Worm (Caenorhabditis elegans) whole organism, L3 larva: ENCODE data around the gene T14G8.2.

Experiments
- R02D3.7 ChIP-seq: fragments of 150-350 bp; optimal IDR thresholded peaks from 2 replicates; lab custom pipeline; 2014; ENCODE audit warnings: missing biosample characterization, missing genetic modification characterization
- ZK546.5 ChIP-seq: sonication (generic microtip); optimal IDR thresholded peaks from 2 replicates; lab custom pipeline; 2017; ENCODE audit warnings: missing biosample characterization, missing genetic modification characterization
- aly-2 ChIP-seq: fragments of 150-350 bp; optimal IDR thresholded peaks from 2 replicates; lab custom pipeline; 2014; ENCODE audit warnings: missing biosample characterization, missing genetic modification characterization
- ama-1 ChIP-seq: fragments of 150-350 bp; optimal IDR thresholded peaks from 2 replicates; lab custom pipeline; 2018
- ceh-28 ChIP-seq: fragments of 150-350 bp; optimal IDR thresholded peaks from 2 replicates; lab custom pipeline; 2014; ENCODE audit warnings: missing biosample characterization, missing genetic modification reagents, missing genetic modification characterization
- ceh-9 ChIP-seq: sonication (generic microtip); optimal IDR thresholded peaks from 2 replicates; lab custom pipeline; 2018; ENCODE audit warnings: missing biosample characterization, missing genetic modification characterization
- daf-12 ChIP-seq: fragments of 150-350 bp; optimal IDR thresholded peaks from 2 replicates; lab custom pipeline; 2014; ENCODE audit warnings: missing biosample characterization, missing genetic modification reagents, missing genetic modification characterization
- egl-27 ChIP-seq: sonication (generic microtip); optimal IDR thresholded peaks from 4 replicates; lab custom pipeline; 2017; ENCODE audit warnings: missing biosample characterization, missing genetic modification reagents, missing genetic modification characterization
- egl-5 ChIP-seq: fragments of 150-350 bp; optimal IDR thresholded peaks from 2 replicates; lab custom pipeline; 2017; ENCODE audit warnings: missing biosample characterization, missing genetic modification reagents, missing genetic modification characterization, inconsistent platforms
- elt-1 ChIP-seq: fragments of 150-350 bp; optimal IDR thresholded peaks from 2 replicates; lab custom pipeline; 2014; ENCODE audit warnings: missing biosample characterization, missing genetic modification characterization
- elt-3 ChIP-seq, 3 experiments: fragments of 150-350 bp in 1 of 3; sonication (generic microtip) in 2 of 3; optimal IDR thresholded peaks; 2 replicates in 2 of 3; 4 replicates in 1 of 3; lab custom pipeline; 2014 to 2017; ENCODE audit warnings: missing biosample characterization in 3 of 3, missing genetic modification characterization in 3 of 3
- eor-1 ChIP-seq, 2 experiments: fragments of 150-350 bp; optimal IDR thresholded peaks; 2 replicates each; lab custom pipeline; 2014 to 2018; ENCODE audit warnings: missing biosample characterization in 2 of 2, missing genetic modification characterization in 2 of 2
- fkh-10 ChIP-seq: sonication (generic microtip); optimal IDR thresholded peaks from 2 replicates; lab custom pipeline; 2017; ENCODE audit warnings: missing biosample characterization, missing genetic modification reagents, missing genetic modification characterization
- fkh-2 ChIP-seq: fragments of 150-350 bp; optimal IDR thresholded peaks from 2 replicates; lab custom pipeline; 2014; ENCODE audit warnings: missing biosample characterization, missing genetic modification reagents, missing genetic modification characterization
- hmg-11 ChIP-seq: sonication (generic microtip); optimal IDR thresholded peaks from 2 replicates; lab custom pipeline; 2016; ENCODE audit warnings: missing genetic modification characterization, missing compliant biosample characterization
- lin-15B ChIP-seq: fragments of 150-350 bp; optimal IDR thresholded peaks from 2 replicates; lab custom pipeline; 2014; ENCODE audit warnings: missing biosample characterization, missing genetic modification characterization
- lsy-12 ChIP-seq: sonication (generic microtip); optimal IDR thresholded peaks from 2 replicates; lab custom pipeline; 2016; ENCODE audit warnings: mild to moderate bottlenecking, missing genetic modification characterization, missing compliant biosample characterization
- mdl-1 ChIP-seq: fragments of 150-350 bp; optimal IDR thresholded peaks from 2 replicates; lab custom pipeline; 2014; ENCODE audit warnings: missing biosample characterization, missing genetic modification characterization
- nfya-1 ChIP-seq: sonication (generic microtip); optimal IDR thresholded peaks from 2 replicates; lab custom pipeline; 2017; ENCODE audit warnings: missing genetic modification characterization, mild to moderate bottlenecking, missing compliant biosample characterization, antibody characterized with exemption, moderate library complexity; ENCODE audit not compliant: insufficient read depth
- nhr-11 ChIP-seq: fragments of 150-350 bp; optimal IDR thresholded peaks from 2 replicates; lab custom pipeline; 2014; ENCODE audit warnings: missing biosample characterization, missing genetic modification characterization
- nhr-12 ChIP-seq: fragments of 150-350 bp; optimal IDR thresholded peaks from 2 replicates; lab custom pipeline; 2014; ENCODE audit warnings: missing biosample characterization, missing genetic modification characterization
- nhr-23 ChIP-seq: fragments of 150-350 bp; optimal IDR thresholded peaks from 2 replicates; lab custom pipeline; 2014; ENCODE audit warnings: missing biosample characterization, missing genetic modification reagents, missing genetic modification characterization
- nhr-25 ChIP-seq: sonication (generic microtip); optimal IDR thresholded peaks from 2 replicates; lab custom pipeline; 2017; ENCODE audit warnings: missing biosample characterization, missing genetic modification characterization
- nhr-28 ChIP-seq: fragments of 150-350 bp; optimal IDR thresholded peaks from 2 replicates; lab custom pipeline; 2014; ENCODE audit warnings: missing biosample characterization, missing genetic modification characterization
- nhr-43 ChIP-seq: sonication (generic microtip); optimal IDR thresholded peaks from 2 replicates; lab custom pipeline; 2016; ENCODE audit warnings: mild to moderate bottlenecking, missing genetic modification characterization, missing compliant biosample characterization; ENCODE audit not compliant: poor library complexity, severe bottlenecking
- nhr-67 ChIP-seq: fragments of 150-350 bp; optimal IDR thresholded peaks from 2 replicates; lab custom pipeline; 2014; ENCODE audit warnings: missing biosample characterization, missing genetic modification characterization
- nhr-77 ChIP-seq: fragments of 150-350 bp; optimal IDR thresholded peaks from 2 replicates; lab custom pipeline; 2014; ENCODE audit warnings: missing biosample characterization, missing genetic modification characterization
- pqm-1 ChIP-seq: fragments of 150-350 bp; optimal IDR thresholded peaks from 2 replicates; lab custom pipeline; 2017; ENCODE audit warnings: missing biosample characterization, missing genetic modification characterization, inconsistent platforms
- sea-2 ChIP-seq: fragments of 150-350 bp; sonication (generic microtip); optimal IDR thresholded peaks from 4 replicates; lab custom pipeline; 2014; ENCODE audit warnings: missing biosample characterization, missing genetic modification reagents, missing genetic modification characterization
- skn-1 ChIP-seq: fragments of 150-350 bp; optimal IDR thresholded peaks from 2 replicates; lab custom pipeline; 2014; ENCODE audit warnings: missing biosample characterization, missing genetic modification characterization
- snpc-4 ChIP-seq: fragments of 150-350 bp; optimal IDR thresholded peaks from 2 replicates; lab custom pipeline; 2014; ENCODE audit warnings: missing biosample characterization, missing genetic modification characterization
- tbx-2 ChIP-seq: sonication (generic microtip); optimal IDR thresholded peaks from 2 replicates; lab custom pipeline; 2016; ENCODE audit warnings: mild to moderate bottlenecking, missing genetic modification characterization, missing compliant biosample characterization
- unc-62 ChIP-seq: fragments of 150-350 bp; sonication (generic microtip); optimal IDR thresholded peaks from 4 replicates; lab custom pipeline; 2014; ENCODE audit warnings: missing biosample characterization, missing genetic modification reagents, missing genetic modification characterization
- zag-1 ChIP-seq: fragments of 150-350 bp; optimal IDR thresholded peaks from 2 replicates; lab custom pipeline; 2014; ENCODE audit warnings: missing biosample characterization, missing genetic modification characterization
- ztf-4 ChIP-seq: fragments of 150-350 bp; optimal IDR thresholded peaks from 2 replicates; lab custom pipeline; 2014; ENCODE audit warnings: missing biosample characterization, missing genetic modification characterization

The T14G8.2 gene

DNA sequence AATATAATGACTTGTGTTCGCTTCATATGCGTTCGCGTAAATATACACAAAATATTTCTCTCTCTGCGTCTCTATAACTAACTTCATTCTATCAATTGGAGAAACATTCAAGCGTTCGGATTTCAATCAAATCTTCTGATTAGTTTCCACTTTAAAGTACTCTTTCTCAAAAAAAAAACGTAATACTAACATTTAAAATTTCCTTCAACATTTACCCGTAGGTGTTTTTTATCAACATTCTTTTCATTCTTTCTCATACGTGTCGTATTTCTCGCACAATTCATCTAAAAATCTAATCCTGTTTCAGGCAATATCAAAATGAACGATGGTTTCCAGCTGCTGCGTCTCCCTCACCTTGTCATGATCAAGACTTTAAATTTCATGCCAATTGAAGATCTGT lies at the start of gene T14G8.2:
Gene T14G8.2, plus strand, starts transcription at position 301 of the 400 bp plus-strand sequence.
- no peak for TF ChIP-seq R02D3.7
- no peak for TF ChIP-seq snpc-4 (tag; lab: Kevin White, UChicago)
- no peak for TF ChIP-seq nhr-23 (tag; lab: Kevin White, UChicago)
- no peak for TF ChIP-seq ceh-28 (tag; lab: Kevin White, UChicago)
- no peak for TF ChIP-seq tbx-2 (tag; lab: Kevin White, UChicago)
- no peak for TF ChIP-seq nhr-67 (tag; lab: Kevin White, UChicago)
- TF ChIP-seq fkh-10 (GFP tag; lab: Kevin White, UChicago) = no peak
- TF ChIP-seq sea-2 = no peak
- TF ChIP-seq lin-15B (tag; lab: Kevin White, UChicago) = no peak
- TF ChIP-seq unc-62 (GFP tag; lab: Kevin White, UChicago) = no peak
- no peak for TF ChIP-seq skn-1
- no peak for TF ChIP-seq nfya-1 (tag; lab: Kevin White, UChicago)
- TF ChIP-seq mdl-1 (tag; lab: Kevin White, UChicago) = no peak
- TF ChIP-seq egl-27 (tag; lab: Kevin White, UChicago) = no peak
- no peak for TF ChIP-seq daf-12 (tag; lab: Kevin White, UChicago)
- no peak for TF ChIP-seq nhr-43

DNA sequence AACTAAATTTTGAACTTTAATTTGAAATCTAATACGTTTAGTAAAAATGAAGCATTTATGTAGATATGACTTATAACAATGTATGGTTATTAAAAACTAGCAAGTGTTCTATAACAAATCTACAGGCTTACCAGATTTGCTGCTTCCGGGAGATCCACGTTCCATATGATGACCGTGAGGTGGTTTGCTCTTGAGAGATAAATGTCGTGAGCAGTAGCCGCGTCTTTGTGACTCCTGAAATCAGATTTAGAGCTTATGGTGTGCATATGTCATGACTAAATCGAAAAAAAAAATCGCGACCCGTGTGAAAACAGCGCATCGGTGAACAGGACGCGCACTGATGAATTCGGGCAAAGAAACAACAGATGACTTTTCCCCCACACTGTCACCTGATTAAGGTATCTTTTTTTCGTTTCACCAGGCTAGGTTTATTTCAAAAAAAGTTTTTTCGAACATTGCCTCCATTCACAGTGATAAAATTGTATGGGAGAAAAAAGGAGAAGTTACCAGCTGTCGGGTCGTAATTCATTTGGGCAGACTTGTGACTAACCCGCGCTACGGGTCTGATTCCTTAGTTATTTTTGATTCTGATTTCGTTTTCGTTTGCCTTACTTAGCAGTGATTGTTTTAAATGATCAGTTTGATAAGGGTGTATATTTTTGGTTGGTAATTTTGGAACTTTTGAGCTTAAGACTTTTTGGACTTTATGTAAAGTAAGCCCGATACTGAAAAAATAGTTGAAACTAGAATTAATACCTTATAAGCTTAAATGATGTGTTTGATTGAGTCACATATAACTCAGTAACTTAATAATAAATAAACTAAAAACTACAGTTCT lies 49.5 kb upstream of the T14G8.2 start, which contains the start of gene nhr-27:
Gene nhr-27, minus strand, starts transcription at position 234 of the 838 bp plus-strand sequence.
- TF ChIP-seq sea-2 (no peak), pqm-1 (tag; lab: Kevin White, UChicago) (no peak), ceh-28 (tag; lab: Kevin White, UChicago) (no peak), ama-1 (lab: Kevin White, UChicago) (no peak), R02D3.7 (no peak)

DNA sequence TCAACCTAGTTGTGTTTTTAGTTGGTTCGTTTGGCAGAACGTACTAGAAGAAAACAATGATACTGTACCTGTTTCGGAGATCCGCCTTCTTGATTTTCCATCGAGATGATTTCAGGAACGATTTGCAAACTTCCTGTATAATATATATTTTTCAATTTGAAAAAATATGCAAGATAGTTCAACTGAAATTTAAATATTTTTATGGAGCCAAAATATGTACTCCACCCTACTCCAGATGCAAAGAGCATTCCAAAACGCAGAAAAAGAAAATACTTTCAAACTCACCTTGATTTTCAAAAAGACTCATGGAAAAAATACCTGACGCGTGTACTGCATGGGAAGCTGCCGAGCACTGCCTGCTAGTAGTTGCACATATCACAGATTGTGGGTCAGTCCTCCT lies 44.3 kb upstream of the T14G8.2 start, which contains the start of gene gei-3:
Gene gei-3, minus strand, starts transcription at position 101 of the 400 bp plus-strand sequence.
- TF ChIP-seq ceh-28 (tag; lab: Kevin White, UChicago) = no peak
- TF ChIP-seq pqm-1 (tag; lab: Kevin White, UChicago) = no peak
- TF ChIP-seq nhr-23 (tag; lab: Kevin White, UChicago) = no peak
- no peak for TF ChIP-seq nhr-12 (tag; lab: Kevin White, UChicago)
- no peak for TF ChIP-seq ztf-4 (tag; lab: Kevin White, UChicago)
- no peak for TF ChIP-seq aly-2 (tag; lab: Kevin White, UChicago)
- no peak for TF ChIP-seq lsy-12 (tag; lab: Kevin White, UChicago)
- TF ChIP-seq nhr-25 = no peak
- no peak for TF ChIP-seq nhr-28
- no peak for TF ChIP-seq elt-3 (tag; optimal IDR thresholded peaks at IDR 0.05; lab: Kevin White, UChicago)
- TF ChIP-seq hmg-11 (tag; lab: Kevin White, UChicago) = no peak
- TF ChIP-seq egl-27 (tag; lab: Kevin White, UChicago) = no peak
- no peak for TF ChIP-seq egl-5 (tag; lab: Kevin White, UChicago)
- TF ChIP-seq nhr-43 = no peak
- TF ChIP-seq elt-1 (tag; lab: Kevin White, UChicago) = no peak
- TF ChIP-seq eor-1 (tag; optimal IDR thresholded peaks at IDR 0.05; lab: Kevin White, UChicago) = no peak
- no peak for TF ChIP-seq ZK546.5 (tag; lab: Kevin White, UChicago)
- no peak for TF ChIP-seq unc-62 (GFP tag; lab: Kevin White, UChicago)
- no peak for TF ChIP-seq ama-1 (lab: Kevin White, UChicago)

ce11 chrX:12815367-12815766 lies 42.4 kb upstream of the T14G8.2 start:
- no peak for TF ChIP-seq zag-1
- no peak for TF ChIP-seq mdl-1 (tag; lab: Kevin White, UChicago)
- TF ChIP-seq fkh-10 (GFP tag; lab: Kevin White, UChicago) = no peak
- TF ChIP-seq hmg-11 (tag; lab: Kevin White, UChicago) = no peak
- no peak for TF ChIP-seq fkh-2 (tag; lab: Kevin White, UChicago)
- TF ChIP-seq nhr-11 (tag; lab: Kevin White, UChicago) = no peak
- TF ChIP-seq nhr-25 = no peak
- TF ChIP-seq egl-27 (tag; lab: Kevin White, UChicago) = no peak
- no peak for TF ChIP-seq ceh-9 (tag; lab: Kevin White, UChicago)
- TF ChIP-seq lin-15B (tag; lab: Kevin White, UChicago) = no peak
- no peak for TF ChIP-seq nhr-77 (tag; lab: Kevin White, UChicago)
